Fruit fly (Drosophila melanogaster) whole organism, embryonic: Measurements from ENCODE around the gene Sirt6.

Source experiments
- Adf1 ChIP-seq: fragments of 200-800 bp; sonication (Bioruptor generic); IDR thresholded peaks from 2 replicates; pipeline ENCODE4 v1.3.6; 2022; ENCODE audit warnings: missing biosample characterization, missing genetic modification characterization
- Aef1 ChIP-seq: fragments of 200-800 bp; sonication (Bioruptor generic); IDR thresholded peaks from 3 replicates; pipeline ENCODE4 v1.3.6; 2022; ENCODE audit warnings: missing biosample characterization, missing genetic modification characterization
- Bgb ChIP-seq: fragments of 200-800 bp; sonication (Bioruptor generic); IDR thresholded peaks from 2 replicates; pipeline ENCODE4 v1.3.6; 2022; ENCODE audit warnings: missing biosample characterization, missing genetic modification characterization; ENCODE audit not compliant: partially characterized antibody
- BtbVII ChIP-seq: fragments of 200-800 bp; sonication (Bioruptor generic); optimal IDR thresholded peaks from 3 replicates; lab custom pipeline; 2017; ENCODE audit warnings: missing biosample characterization, mild to moderate bottlenecking, missing genetic modification characterization
- CG12744 ChIP-seq: fragments of 200-800 bp; sonication (Bioruptor generic); optimal IDR thresholded peaks from 2 replicates; lab custom pipeline; 2016; ENCODE audit warnings: missing biosample characterization, missing genetic modification characterization
- CG13624 ChIP-seq: fragments of 200-800 bp; sonication (Bioruptor generic); optimal IDR thresholded peaks from 2 replicates; lab custom pipeline; 2016; ENCODE audit warnings: missing biosample characterization, missing genetic modification characterization
- CG17359 ChIP-seq: fragments of 200-800 bp; sonication (Bioruptor generic); optimal IDR thresholded peaks from 3 replicates; lab custom pipeline; 2018; ENCODE audit warnings: missing biosample characterization, mild to moderate bottlenecking, missing genetic modification characterization, moderate library complexity
- CG2889 ChIP-seq: fragments of 200-800 bp; sonication (Bioruptor generic); IDR thresholded peaks from 3 replicates; pipeline ENCODE4 v1.3.6; 2022; ENCODE audit warnings: missing biosample characterization, missing genetic modification characterization
- CG31224 ChIP-seq: fragments of 200-800 bp; sonication (Bioruptor generic); IDR thresholded peaks from 2 replicates; pipeline ENCODE4 v1.3.6; 2022; ENCODE audit warnings: missing biosample characterization, missing genetic modification characterization
- CG31365 ChIP-seq: fragments of 200-800 bp; sonication (Bioruptor generic); optimal IDR thresholded peaks from 2 replicates; lab custom pipeline; 2018; ENCODE audit warnings: missing biosample characterization, mild to moderate bottlenecking, missing genetic modification characterization
- CG3847 ChIP-seq: fragments of 200-800 bp; sonication (Bioruptor generic); IDR thresholded peaks from 2 replicates; pipeline ENCODE4 v1.3.6; 2022; ENCODE audit warnings: missing biosample characterization, missing genetic modification characterization
- CG43689 ChIP-seq: fragments of 200-800 bp; sonication (Bioruptor generic); IDR thresholded peaks from 2 replicates; pipeline ENCODE4 v1.3.6; 2022; ENCODE audit warnings: missing biosample characterization, missing genetic modification characterization
- CG4617 ChIP-seq: fragments of 200-800 bp; sonication (Bioruptor generic); optimal IDR thresholded peaks from 3 replicates; lab custom pipeline; 2016; ENCODE audit warnings: missing biosample characterization, missing genetic modification characterization, borderline replicate concordance
- CG7372 ChIP-seq: fragments of 200-800 bp; sonication (Bioruptor generic); IDR thresholded peaks from 2 replicates; pipeline ENCODE4 v1.3.6; 2022; ENCODE audit warnings: missing biosample characterization, missing genetic modification characterization
- CG7987 ChIP-seq: fragments of 200-800 bp; sonication (Bioruptor generic); optimal IDR thresholded peaks from 2 replicates; lab custom pipeline; 2018; ENCODE audit warnings: missing biosample characterization, mild to moderate bottlenecking, missing genetic modification characterization, moderate library complexity
- CG8089 ChIP-seq: fragments of 200-800 bp; sonication (Bioruptor generic); optimal IDR thresholded peaks from 3 replicates; lab custom pipeline; 2016; ENCODE audit warnings: missing biosample characterization, missing genetic modification characterization
- CG9609 ChIP-seq: fragments of 200-800 bp; sonication (Bioruptor generic); optimal IDR thresholded peaks from 3 replicates; lab custom pipeline; 2016; ENCODE audit warnings: missing biosample characterization, missing genetic modification characterization
- Chrac-16 ChIP-seq: fragments of 200-800 bp; sonication (Bioruptor generic); optimal IDR thresholded peaks from 3 replicates; lab custom pipeline; 2016; ENCODE audit warnings: missing biosample characterization, missing genetic modification characterization
- Dip2 ChIP-seq: fragments of 200-800 bp; sonication (Bioruptor generic); IDR thresholded peaks from 2 replicates; pipeline ENCODE4 v1.3.6; 2022; ENCODE audit warnings: missing biosample characterization, missing genetic modification characterization
- HLH4C ChIP-seq: fragments of 200-800 bp; sonication (Bioruptor generic); IDR thresholded peaks from 3 replicates; pipeline ENCODE4 v1.3.6; 2022; ENCODE audit warnings: missing biosample characterization, missing genetic modification characterization; ENCODE audit not compliant: partially characterized antibody
- HmgZ ChIP-seq: fragments of 200-800 bp; sonication (Bioruptor generic); optimal IDR thresholded peaks from 2 replicates; lab custom pipeline; 2018; ENCODE audit warnings: missing biosample characterization, mild to moderate bottlenecking, missing genetic modification characterization
- Hmr ChIP-seq: fragments of 200-800 bp; sonication (Bioruptor generic); optimal IDR thresholded peaks from 3 replicates; lab custom pipeline; 2017; ENCODE audit warnings: mild to moderate bottlenecking, missing biosample characterization, missing genetic modification reagents, missing genetic modification characterization
- Hr3 ChIP-seq: fragments of 200-800 bp; sonication (Bioruptor generic); optimal IDR thresholded peaks from 3 replicates; lab custom pipeline; 2016; ENCODE audit warnings: missing biosample characterization, missing genetic modification characterization
- Hr39 ChIP-seq: fragments of >200 bp; optimal IDR thresholded peaks from 2 replicates; lab custom pipeline; 2017
- Hsf ChIP-seq: fragments of 200-800 bp; sonication (Bioruptor generic); optimal IDR thresholded peaks from 3 replicates; lab custom pipeline; 2016; ENCODE audit warnings: missing biosample characterization, missing genetic modification characterization
- MESR4 ChIP-seq: fragments of 200-800 bp; sonication (Bioruptor generic); optimal IDR thresholded peaks from 2 replicates; lab custom pipeline; 2018; ENCODE audit warnings: missing biosample characterization, mild to moderate bottlenecking, missing genetic modification characterization, moderate library complexity
- Mrtf ChIP-seq: fragments of 200-800 bp; sonication (Bioruptor generic); IDR thresholded peaks from 3 replicates; pipeline ENCODE4 v1.3.6; 2022; ENCODE audit warnings: missing biosample characterization, missing genetic modification characterization
- Nf-YA ChIP-seq: fragments of 200-800 bp; sonication (Bioruptor generic); IDR thresholded peaks from 2 replicates; pipeline ENCODE4 v1.3.6; 2022; ENCODE audit warnings: missing biosample characterization, missing genetic modification characterization
- Sox100B ChIP-seq: fragments of 200-800 bp; sonication (Bioruptor generic); optimal IDR thresholded peaks from 3 replicates; lab custom pipeline; 2018; ENCODE audit warnings: missing biosample characterization, mild to moderate bottlenecking, missing genetic modification characterization
- Stat92E ChIP-seq, 3 experiments: fragments of >200 bp in 2 of 3; fragments of 200-800 bp in 1 of 3; sonication (Bioruptor generic) in 1 of 3; optimal IDR thresholded peaks; 2 replicates each; lab custom pipeline; 2017 to 2019; ENCODE audit warnings: missing biosample characterization in 3 of 3, missing genetic modification characterization in 3 of 3, mild to moderate bottlenecking in 1 of 3, moderate library complexity in 1 of 3
- Trl ChIP-seq, 3 experiments: fragments of >200 bp in 2 of 3; fragments of 200-800 bp in 1 of 3; sonication (Bioruptor generic) in 1 of 3; optimal IDR thresholded peaks; 2 replicates in 1 of 3; 3 replicates in 2 of 3; lab custom pipeline; 2016 to 2017; ENCODE audit warnings: missing biosample characterization in 1 of 3, missing genetic modification characterization in 1 of 3
- ase ChIP-seq: fragments of 200-800 bp; sonication (Bioruptor generic); IDR thresholded peaks from 3 replicates; pipeline ENCODE4 v1.3.6; 2022; ENCODE audit warnings: missing biosample characterization, missing genetic modification characterization
- bab2 ChIP-seq: fragments of 200-800 bp; sonication (Bioruptor generic); optimal IDR thresholded peaks from 2 replicates; lab custom pipeline; 2016; ENCODE audit warnings: missing biosample characterization, missing genetic modification characterization
- chinmo ChIP-seq: fragments of 200-800 bp; sonication (Bioruptor generic); IDR thresholded peaks from 4 replicates; pipeline ENCODE4 v1.3.6; 2022; ENCODE audit warnings: missing biosample characterization, missing genetic modification characterization; ENCODE audit not compliant: partially characterized antibody
- chn ChIP-seq: fragments of 200-800 bp; sonication (Bioruptor generic); optimal IDR thresholded peaks from 2 replicates; lab custom pipeline; 2016; ENCODE audit warnings: missing biosample characterization, missing genetic modification characterization
- crc ChIP-seq: fragments of 200-800 bp; sonication (Bioruptor generic); optimal IDR thresholded peaks from 2 replicates; lab custom pipeline; 2016; ENCODE audit warnings: missing biosample characterization, missing genetic modification characterization
- crp ChIP-seq, 2 experiments: fragments of 200-800 bp; sonication (Bioruptor generic); optimal IDR thresholded peaks; 2 replicates in 1 of 2; 3 replicates in 1 of 2; lab custom pipeline; 2017; ENCODE audit warnings: missing biosample characterization in 2 of 2, missing genetic modification characterization in 2 of 2, mild to moderate bottlenecking in 1 of 2, moderate library complexity in 1 of 2
- dan ChIP-seq: fragments of 200-800 bp; sonication (Bioruptor generic); IDR thresholded peaks from 2 replicates; pipeline ENCODE4 v1.3.6; 2022; ENCODE audit warnings: missing biosample characterization, missing genetic modification characterization
- eyg ChIP-seq: fragments of 200-800 bp; sonication (Bioruptor generic); optimal IDR thresholded peaks from 3 replicates; lab custom pipeline; 2016; ENCODE audit warnings: missing biosample characterization, missing genetic modification characterization
- fd102C ChIP-seq: fragments of 200-800 bp; sonication (Bioruptor generic); optimal IDR thresholded peaks from 2 replicates; lab custom pipeline; 2018; ENCODE audit warnings: missing biosample characterization, mild to moderate bottlenecking, missing genetic modification characterization, moderate library complexity
- fd64A ChIP-seq: fragments of 200-800 bp; sonication (Bioruptor generic); optimal IDR thresholded peaks from 3 replicates; lab custom pipeline; 2018; ENCODE audit warnings: missing biosample characterization, mild to moderate bottlenecking, missing genetic modification characterization
- gem ChIP-seq: fragments of 200-800 bp; sonication (Bioruptor generic); optimal IDR thresholded peaks from 2 replicates; lab custom pipeline; 2019; ENCODE audit warnings: missing biosample characterization, mild to moderate bottlenecking, missing genetic modification characterization, moderate library complexity
- gsb-n ChIP-seq: fragments of 200-800 bp; sonication (Bioruptor generic); optimal IDR thresholded peaks from 3 replicates; lab custom pipeline; 2018; ENCODE audit warnings: missing biosample characterization, mild to moderate bottlenecking, missing genetic modification characterization
- h ChIP-seq: fragments of >200 bp; optimal IDR thresholded peaks from 2 replicates; lab custom pipeline; 2017
- kni ChIP-seq: fragments of 200-800 bp; sonication (Bioruptor generic); optimal IDR thresholded peaks from 3 replicates; lab custom pipeline; 2017; ENCODE audit warnings: mild to moderate bottlenecking, missing biosample characterization, missing genetic modification reagents, missing genetic modification characterization
- nerfin-2 ChIP-seq: fragments of 200-800 bp; sonication (Bioruptor generic); IDR thresholded peaks from 2 replicates; pipeline ENCODE4 v1.3.6; 2022; ENCODE audit warnings: missing biosample characterization, missing genetic modification characterization; ENCODE audit not compliant: partially characterized antibody
- peb ChIP-seq: fragments of 200-800 bp; sonication (Bioruptor generic); IDR thresholded peaks from 2 replicates; pipeline ENCODE4 v1.3.6; 2022; ENCODE audit warnings: missing biosample characterization, missing genetic modification characterization
- schlank ChIP-seq: fragments of 200-800 bp; sonication (Bioruptor generic); optimal IDR thresholded peaks from 2 replicates; lab custom pipeline; 2018; ENCODE audit warnings: missing biosample characterization, mild to moderate bottlenecking, missing genetic modification characterization
- scrt ChIP-seq: fragments of 200-800 bp; sonication (Bioruptor generic); optimal IDR thresholded peaks from 2 replicates; lab custom pipeline; 2018; ENCODE audit warnings: missing biosample characterization, mild to moderate bottlenecking, missing genetic modification characterization, moderate library complexity
- slp2 ChIP-seq: fragments of 200-800 bp; sonication (Bioruptor generic); optimal IDR thresholded peaks from 2 replicates; lab custom pipeline; 2016; ENCODE audit warnings: missing biosample characterization, missing genetic modification characterization
- sob ChIP-seq: fragments of 200-800 bp; sonication (Bioruptor generic); IDR thresholded peaks from 2 replicates; pipeline ENCODE4 v1.3.6; 2022; ENCODE audit warnings: missing biosample characterization, missing genetic modification characterization

The Sirt6 gene

dm6 chr3R:10213430-10213829 lies 48.2 kb downstream of the Sirt6 start (continued):
- TF ChIP-seq CG31365 (tag; lab: Kevin White, UChicago) (no peak), Hr3 (GFP tag; lab: Kevin White, UChicago) (peak; percentile 43), kni (GFP tag; lab: Kevin White, UChicago) (no peak), crp (GFP tag; optimal IDR thresholded peaks at IDR 0.05; lab: Kevin White, UChicago) (no peak), CG8089 (GFP tag; lab: Kevin White, UChicago) (no peak), bab2 (GFP tag; lab: Kevin White, UChicago) (no peak), Dip2 (no peak), CG31224 (peak; percentile 66), CG9609 (no peak), fd64A (GFP tag; lab: Kevin White, UChicago) (peak; percentile 16), nerfin-2 (GFP tag; lab: Robert Waterston, UW) (no peak), dan (GFP tag; lab: Robert Waterston, UW) (no peak), CG12744 (GFP tag; lab: Kevin White, UChicago) (no peak), Nf-YA (GFP tag; lab: Robert Waterston, UW) (peak; percentile 66; the same call in 1 of the 2 replicates), fd102C (GFP tag; lab: Kevin White, UChicago) (no peak), CG2889 (GFP tag; lab: Robert Waterston, UW) (0 out of 3 replicates have a peak, but pooled peaks have one; percentile 57), Sox100B (GFP tag; lab: Kevin White, UChicago) (peak; percentile 69), gsb-n (tag; lab: Kevin White, UChicago) (peak; percentile 66), sob (peak; percentile 77), gem (tag; lab: Kevin White, UChicago) (peak; percentile 84), Mrtf (GFP tag; lab: Robert Waterston, UW) (peak; percentile 68; the same call in 2 of the 3 replicates), Adf1 (GFP tag; lab: Robert Waterston, UW) (no peak), chinmo (GFP tag; lab: Robert Waterston, UW) (no peak), chn (no peak), CG7987 (GFP tag; lab: Kevin White, UChicago) (no peak), h (lab: Kevin White, UChicago) (no peak), Bgb (GFP tag; lab: Robert Waterston, UW) (no peak), crc (GFP tag; lab: Kevin White, UChicago) (no peak), peb (peak; percentile 50; the same call in 1 of the 2 replicates), CG13624 (GFP tag; lab: Kevin White, UChicago) (no peak), HmgZ (no peak), CG43689 (peak; percentile 57; the same call in 1 of the 2 replicates), Hsf (GFP tag; lab: Kevin White, UChicago) (peak; percentile 16), Hr39 (no peak), schlank (tag; lab: Kevin White, UChicago) (no peak), MESR4 (GFP tag; lab: Kevin White, UChicago) (no peak), CG17359 (tag; lab: Kevin White, UChicago) (no peak), Aef1 (GFP tag; lab: Robert Waterston, UW) (peak; percentile 63; the same call in 2 of the 3 replicates), CG3847 (peak; percentile 55; the same call in 1 of the 2 replicates), Trl (optimal IDR thresholded peaks at IDR 0.05; lab: Kevin White, UChicago) (no peak), Trl (GFP tag; optimal IDR thresholded peaks at IDR 0.05; lab: Kevin White, UChicago) (no peak), BtbVII (GFP tag; lab: Kevin White, UChicago) (peak; percentile 37), CG4617 (GFP tag; lab: Kevin White, UChicago) (no peak), ase (GFP tag; lab: Robert Waterston, UW) (peak; percentile 84), HLH4C (GFP tag; lab: Robert Waterston, UW) (no peak), Stat92E (GFP tag; optimal IDR thresholded peaks at IDR 0.05; lab: Kevin White, UChicago) (no peak), eyg (no peak), Chrac-16 (GFP tag; lab: Kevin White, UChicago) (peak; percentile 35), slp2 (GFP tag; lab: Kevin White, UChicago) (no peak), CG7372 (GFP tag; lab: Robert Waterston, UW) (peak; percentile 56; the same call in 1 of the 2 replicates), scrt (GFP tag; lab: Kevin White, UChicago) (no peak), Hmr (no peak)
